Fruit fly (Drosophila melanogaster) whole organism, adult: ENCODE measurements around the gene CG12507.
A peak's percentile ranks its signal among the peaks of the same experiment; 100 is the strongest.

Experiments used
- CG11617 ChIP-seq: fragments of 200-800 bp; sonication (Bioruptor generic); optimal IDR thresholded peaks from 2 replicates; lab custom pipeline; 2017; ENCODE audit warnings: mild to moderate bottlenecking, missing biosample characterization, missing genetic modification reagents, missing genetic modification characterization
- CG12768 ChIP-seq: fragments of 200-800 bp; sonication (Bioruptor generic); optimal IDR thresholded peaks from 2 replicates; lab custom pipeline; 2017; ENCODE audit warnings: missing biosample characterization, missing genetic modification characterization, mild to moderate bottlenecking, moderate library complexity, missing genetic modification reagents
- CG14711 ChIP-seq: fragments of 200-800 bp; sonication (Bioruptor generic); optimal IDR thresholded peaks from 2 replicates; lab custom pipeline; 2018; ENCODE audit warnings: missing biosample characterization, mild to moderate bottlenecking, missing genetic modification characterization, moderate library complexity
- CG1620 ChIP-seq: fragments of 200-800 bp; sonication (Bioruptor generic); optimal IDR thresholded peaks from 2 replicates; lab custom pipeline; 2016; ENCODE audit warnings: missing biosample characterization, missing genetic modification characterization
- CG33017 ChIP-seq: fragments of 200-800 bp; sonication (Bioruptor generic); optimal IDR thresholded peaks from 2 replicates; lab custom pipeline; 2018; ENCODE audit warnings: missing biosample characterization, mild to moderate bottlenecking, missing genetic modification characterization, moderate library complexity
- CG5204 ChIP-seq: fragments of 200-800 bp; sonication (Bioruptor generic); optimal IDR thresholded peaks from 2 replicates; lab custom pipeline; 2016; ENCODE audit warnings: missing biosample characterization, missing genetic modification characterization
- CG7045 ChIP-seq: fragments of 200-800 bp; sonication (Bioruptor generic); optimal IDR thresholded peaks from 2 replicates; lab custom pipeline; 2017; ENCODE audit warnings: missing biosample characterization, mild to moderate bottlenecking, missing genetic modification characterization
- CG7101 ChIP-seq: fragments of 200-800 bp; sonication (Bioruptor generic); optimal IDR thresholded peaks from 2 replicates; lab custom pipeline; 2018; ENCODE audit warnings: missing biosample characterization, mild to moderate bottlenecking, missing genetic modification characterization, moderate library complexity
- Clk ChIP-seq: fragments of 200-800 bp; sonication (Bioruptor generic); optimal IDR thresholded peaks from 2 replicates; lab custom pipeline; 2017; ENCODE audit warnings: missing biosample characterization, missing genetic modification characterization
- Crg-1 ChIP-seq: fragments of 200-800 bp; sonication (Bioruptor generic); optimal IDR thresholded peaks from 2 replicates; lab custom pipeline; 2016; ENCODE audit warnings: missing biosample characterization, missing genetic modification characterization
- Hr96 ChIP-seq: fragments of 200-800 bp; sonication (Bioruptor generic); optimal IDR thresholded peaks from 2 replicates; lab custom pipeline; 2016; ENCODE audit warnings: missing biosample characterization, missing genetic modification characterization
- Mnt ChIP-seq: fragments of 200-800 bp; sonication (Bioruptor generic); optimal IDR thresholded peaks from 2 replicates; lab custom pipeline; 2016; ENCODE audit warnings: missing biosample characterization, mild to moderate bottlenecking, missing genetic modification characterization
- bab1 ChIP-seq: fragments of 200-800 bp; sonication (Bioruptor generic); optimal IDR thresholded peaks from 3 replicates; lab custom pipeline; 2019; ENCODE audit warnings: missing biosample characterization, mild to moderate bottlenecking, missing genetic modification characterization, moderate library complexity
- cic ChIP-seq: fragments of 200-800 bp; sonication (Bioruptor generic); optimal IDR thresholded peaks from 2 replicates; lab custom pipeline; 2017; ENCODE audit warnings: missing biosample characterization, mild to moderate bottlenecking, missing genetic modification characterization, moderate library complexity
- cnc ChIP-seq, 2 experiments: fragments of >200 bp; optimal IDR thresholded peaks; 2 replicates each; lab custom pipeline; 2017
- kay ChIP-seq: fragments of 200-800 bp; sonication (Bioruptor generic); peaks from one replicate; lab custom pipeline; 2016; ENCODE audit warnings: missing biosample characterization, missing genetic modification characterization, borderline replicate concordance
- ovo ChIP-seq: fragments of 200-800 bp; sonication (Bioruptor generic); optimal IDR thresholded peaks from 2 replicates; lab custom pipeline; 2016; ENCODE audit warnings: missing biosample characterization, missing genetic modification characterization
- pad ChIP-seq: fragments of 200-800 bp; sonication (Bioruptor generic); optimal IDR thresholded peaks from 3 replicates; lab custom pipeline; 2017; ENCODE audit warnings: missing biosample characterization, missing genetic modification characterization, mild to moderate bottlenecking, moderate library complexity, missing genetic modification reagents
- tj ChIP-seq: fragments of 200-800 bp; sonication (Bioruptor generic); optimal IDR thresholded peaks from 3 replicates; lab custom pipeline; 2017; ENCODE audit warnings: missing biosample characterization, mild to moderate bottlenecking, missing genetic modification characterization, moderate library complexity
- toe ChIP-seq: fragments of 200-800 bp; sonication (Bioruptor generic); optimal IDR thresholded peaks from 2 replicates; lab custom pipeline; 2016; ENCODE audit warnings: missing biosample characterization, missing genetic modification characterization

CG12507 gene

DNA sequence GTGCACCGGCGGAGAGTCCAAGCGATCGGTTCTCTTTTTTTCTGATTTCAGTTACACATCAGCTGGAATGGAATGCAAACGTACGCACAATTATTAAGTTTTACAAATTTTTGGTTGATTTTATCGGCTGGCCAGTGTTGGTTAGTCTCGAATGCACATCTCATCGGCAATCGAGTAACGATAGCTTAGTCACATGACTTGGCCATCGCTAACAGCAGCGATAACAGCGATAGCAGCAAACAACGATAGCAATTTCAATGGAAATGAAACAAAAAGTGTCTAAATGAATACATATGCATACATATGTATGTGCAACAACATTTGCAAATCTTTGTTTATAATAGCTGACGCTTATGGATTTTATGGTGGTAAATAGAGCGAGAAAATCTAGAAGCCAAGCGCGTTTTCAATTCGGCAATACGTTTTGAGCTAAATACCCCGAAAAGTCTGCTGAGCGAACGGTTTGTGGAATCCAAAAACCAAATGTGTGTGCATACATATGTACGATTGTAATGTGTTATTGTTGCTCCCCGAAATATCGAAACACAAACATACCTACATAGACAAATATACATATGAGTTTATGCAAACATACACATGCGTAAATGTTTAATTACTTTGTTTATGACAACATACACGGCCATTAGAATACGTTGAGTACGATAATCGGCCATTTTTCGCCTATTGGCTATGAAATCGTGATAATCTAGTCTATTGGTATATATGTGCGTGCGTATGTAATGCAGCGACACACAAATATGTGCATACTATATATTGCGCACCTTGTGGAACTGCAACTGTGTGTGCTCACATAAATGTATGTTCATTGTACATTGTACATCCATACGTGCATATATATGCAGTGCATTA, 30.3 kb upstream of the CG12507 start, which contains the start of gene CG3632:
Gene CG3632 (plus strand): TSS at position 249 of the 870 bp plus-strand sequence.
- no peak for TF ChIP-seq CG5204 (GFP tag; lab: Kevin White, UChicago)
- peak; percentile 66 for TF ChIP-seq CG14711 (tag; lab: Kevin White, UChicago)
- peak; percentile 73 for TF ChIP-seq bab1 (GFP tag; lab: Kevin White, UChicago)
- peak; percentile 28 for TF ChIP-seq CG7045 (GFP tag; lab: Kevin White, UChicago)
- TF ChIP-seq CG33017 (tag; lab: Kevin White, UChicago), result peak; percentile 33
- TF ChIP-seq ovo (GFP tag; lab: Kevin White, UChicago), result peak; percentile 74
- TF ChIP-seq cic (GFP tag; lab: Kevin White, UChicago), result peak; percentile 46
- peak; percentile 94 for TF ChIP-seq tj (GFP tag; lab: Kevin White, UChicago)
- peak; percentile 86 for TF ChIP-seq Mnt (GFP tag; lab: Kevin White, UChicago)
- TF ChIP-seq cnc (optimal IDR thresholded peaks at IDR 0.05; lab: Kevin White, UChicago), result no peak
- no peak for TF ChIP-seq Clk
- TF ChIP-seq Hr96 (GFP tag; lab: Kevin White, UChicago), result no peak
- peak; percentile 81 for TF ChIP-seq CG7101 (tag; lab: Kevin White, UChicago)
- peak; percentile 50 for TF ChIP-seq CG11617 (GFP tag; lab: Kevin White, UChicago)
- no peak for TF ChIP-seq kay
- TF ChIP-seq toe (GFP tag; lab: Kevin White, UChicago), result no peak
- peak; percentile 89 for TF ChIP-seq CG1620 (GFP tag; lab: Kevin White, UChicago)
- TF ChIP-seq CG12768 (GFP tag; lab: Kevin White, UChicago), result no peak
- peak; percentile 68 for TF ChIP-seq pad (GFP tag; lab: Kevin White, UChicago)
- peak; percentile 89 for TF ChIP-seq Crg-1 (GFP tag; lab: Kevin White, UChicago)

DNA sequence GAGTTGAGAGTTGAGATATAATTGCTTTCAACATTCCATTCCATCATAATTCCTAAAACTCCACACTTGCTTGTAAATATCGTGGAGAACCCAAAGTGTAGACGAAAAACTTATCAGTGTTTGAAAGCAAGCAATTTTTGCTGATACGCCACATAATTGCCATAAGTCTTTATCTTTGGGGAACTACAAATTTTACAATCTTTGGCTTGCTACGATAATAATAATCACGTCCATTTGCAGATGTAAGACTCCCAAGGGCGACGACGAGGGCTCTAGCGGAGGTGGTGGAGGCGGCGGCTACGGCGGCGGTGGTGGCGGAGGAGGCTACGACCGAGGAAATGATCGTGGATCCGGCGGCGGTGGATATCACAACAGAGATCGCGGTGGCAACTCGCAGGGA, 26.3 kb upstream of the CG12507 start:
- TF ChIP-seq CG33017 (tag; lab: Kevin White, UChicago) (no peak), Crg-1 (GFP tag; lab: Kevin White, UChicago) (no peak), Hr96 (GFP tag; lab: Kevin White, UChicago) (no peak)

dm6 chrX:16288999-16289398, 22.7 kb upstream of the CG12507 start:
- TF ChIP-seq pad (GFP tag; lab: Kevin White, UChicago), result no peak
- TF ChIP-seq CG14711 (tag; lab: Kevin White, UChicago), result no peak
- TF ChIP-seq CG11617 (GFP tag; lab: Kevin White, UChicago), result no peak
- TF ChIP-seq CG5204 (GFP tag; lab: Kevin White, UChicago), result no peak
- no peak for TF ChIP-seq Clk
- no peak for TF ChIP-seq kay
- no peak for TF ChIP-seq cic (GFP tag; lab: Kevin White, UChicago)
- TF ChIP-seq CG1620 (GFP tag; lab: Kevin White, UChicago), result no peak
- no peak for TF ChIP-seq bab1 (GFP tag; lab: Kevin White, UChicago)
- TF ChIP-seq cnc (optimal IDR thresholded peaks at IDR 0.05; lab: Kevin White, UChicago), result no peak
- no peak for TF ChIP-seq tj (GFP tag; lab: Kevin White, UChicago)
- TF ChIP-seq CG12768 (GFP tag; lab: Kevin White, UChicago), result no peak
- TF ChIP-seq ovo (GFP tag; lab: Kevin White, UChicago), result no peak

DNA sequence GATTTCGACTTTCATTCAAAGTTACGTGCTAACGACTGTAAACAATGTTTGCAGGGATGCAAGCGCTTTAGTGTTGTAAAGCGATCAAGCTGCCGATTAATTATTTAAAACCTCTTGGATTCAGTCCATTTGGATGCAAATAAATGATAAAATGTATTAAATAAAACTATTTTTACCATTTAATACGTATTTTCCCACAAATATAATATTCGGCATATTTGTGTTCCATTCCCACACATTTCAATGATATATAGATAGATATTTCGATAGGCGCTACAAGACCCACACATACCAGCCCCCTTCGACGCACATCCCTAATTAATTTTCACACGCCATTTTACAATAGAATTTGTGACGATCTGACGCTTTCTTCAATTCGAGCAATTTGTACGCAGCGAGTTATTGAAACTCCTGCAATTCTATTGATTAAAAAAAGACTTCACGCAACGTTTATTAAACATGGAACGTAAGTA, 22.2 kb upstream of the CG12507 start, which contains the start of the genes CG32576 and caz:
Gene CG32576 (minus strand): TSS at position 42 of the 473 bp plus-strand sequence.
Gene caz (plus strand): TSS at position 319 of the 473 bp plus-strand sequence.
- TF ChIP-seq CG1620 (GFP tag; lab: Kevin White, UChicago) (peak; percentile 71), pad (GFP tag; lab: Kevin White, UChicago) (peak; percentile 68), ovo (GFP tag; lab: Kevin White, UChicago) (peak; percentile 71), CG11617 (GFP tag; lab: Kevin White, UChicago) (peak; percentile 68), kay (no peak), Hr96 (GFP tag; lab: Kevin White, UChicago) (no peak), CG14711 (tag; lab: Kevin White, UChicago) (peak; percentile 64), CG33017 (tag; lab: Kevin White, UChicago) (no peak), Mnt (GFP tag; lab: Kevin White, UChicago) (peak; percentile 73), bab1 (GFP tag; lab: Kevin White, UChicago) (peak; percentile 48), CG5204 (GFP tag; lab: Kevin White, UChicago) (no peak), cnc (optimal IDR thresholded peaks at IDR 0.05; lab: Kevin White, UChicago) (no peak), CG7101 (tag; lab: Kevin White, UChicago) (peak; percentile 80), cic (GFP tag; lab: Kevin White, UChicago) (peak; percentile 59), Clk (no peak), CG7045 (GFP tag; lab: Kevin White, UChicago) (no peak), tj (GFP tag; lab: Kevin White, UChicago) (peak; percentile 76), Crg-1 (GFP tag; lab: Kevin White, UChicago) (peak; percentile 89), toe (GFP tag; lab: Kevin White, UChicago) (no peak), CG12768 (GFP tag; lab: Kevin White, UChicago) (no peak)

dm6 chrX:16286083-16286666, 19.8 kb upstream of the CG12507 start, which contains the start of gene UQCR-14:
Gene UQCR-14, plus strand, starts transcription at chrX:16286288.
- peak; percentile 47 for TF ChIP-seq pad (GFP tag; lab: Kevin White, UChicago)
- no peak for TF ChIP-seq ovo (GFP tag; lab: Kevin White, UChicago)
- TF ChIP-seq CG14711 (tag; lab: Kevin White, UChicago), result peak; percentile 52
- peak; percentile 57 for TF ChIP-seq Mnt (GFP tag; lab: Kevin White, UChicago)
- TF ChIP-seq CG7101 (tag; lab: Kevin White, UChicago), result peak; percentile 65
- no peak for TF ChIP-seq CG5204 (GFP tag; lab: Kevin White, UChicago)
- peak; percentile 25 for TF ChIP-seq cic (GFP tag; lab: Kevin White, UChicago)
- peak; percentile 66 for TF ChIP-seq bab1 (GFP tag; lab: Kevin White, UChicago)
- TF ChIP-seq Hr96 (GFP tag; lab: Kevin White, UChicago), result no peak
- TF ChIP-seq Crg-1 (GFP tag; lab: Kevin White, UChicago), result peak; percentile 9
- peak; percentile 20 for TF ChIP-seq toe (GFP tag; lab: Kevin White, UChicago)
- peak; percentile 53 for TF ChIP-seq CG1620 (GFP tag; lab: Kevin White, UChicago)
- TF ChIP-seq CG11617 (GFP tag; lab: Kevin White, UChicago), result peak; percentile 24
- TF ChIP-seq CG33017 (tag; lab: Kevin White, UChicago), result peak; percentile 47
